Fruit fly (Drosophila melanogaster): ENCODE data around the gene CG43219.
A peak's percentile ranks its signal among the peaks of the same experiment; 100 is the strongest.

The CG43219 gene

dm6 chr3L:21253761-21254523 lies 33.7 kb downstream of the CG43219 start (continued):
- TF ChIP-seq CG10267 (tag; optimal IDR thresholded peaks at IDR 0.05): peak; percentile 23
- TF ChIP-seq CG1602 (GFP tag; optimal IDR thresholded peaks at IDR 0.05): peak; percentile 19
- peak; percentile 24 for TF ChIP-seq Chrac-16 (GFP tag; optimal IDR thresholded peaks at IDR 0.05)
- TF ChIP-seq Ravus (GFP tag; IDR thresholded peaks at IDR 0.05): no peak
- TF ChIP-seq CG12236 (GFP tag; optimal IDR thresholded peaks at IDR 0.05): no peak
- TF ChIP-seq nom (GFP tag; optimal IDR thresholded peaks at IDR 0.05): peak; percentile 95
- TF ChIP-seq Nf-YB (GFP tag; optimal IDR thresholded peaks at IDR 0.05): no peak
- no peak for TF ChIP-seq CG6654 (GFP tag; optimal IDR thresholded peaks at IDR 0.05)
- peak in 1 of 2 experiments; percentile 35 for TF ChIP-seq crp (GFP tag; optimal IDR thresholded peaks at IDR 0.05)
- no peak for TF ChIP-seq CG7963 (GFP tag; IDR thresholded peaks at IDR 0.05; ENCODE audit: partially characterized antibody)
- no peak for TF ChIP-seq CG12769 (tag; optimal IDR thresholded peaks at IDR 0.05)
- TF ChIP-seq CG6689 (GFP tag; IDR thresholded peaks at IDR 0.05): peak; percentile 18; the same call in 1 of the 2 replicates
- TF ChIP-seq CG11504 (tag; optimal IDR thresholded peaks at IDR 0.05): peak; percentile 70
- TF ChIP-seq abd-A (tag; optimal IDR thresholded peaks at IDR 0.05): no peak
- TF ChIP-seq lmd (GFP tag; IDR thresholded peaks at IDR 0.05): peak; percentile 13; the same call in 1 of the 2 replicates
- no peak for TF ChIP-seq stwl (tag; optimal IDR thresholded peaks at IDR 0.05)
- TF ChIP-seq CG12104 (GFP tag; optimal IDR thresholded peaks at IDR 0.05): no peak
- TF ChIP-seq otp (GFP tag; IDR thresholded peaks at IDR 0.05): 0 out of 3 replicates have a peak, but pooled peaks have one; percentile 21
- peak; percentile 42 for TF ChIP-seq CG8388 (GFP tag; optimal IDR thresholded peaks at IDR 0.05)
- TF ChIP-seq CG9727 (GFP tag; optimal IDR thresholded peaks at IDR 0.05): peak; percentile 54
- no peak for TF ChIP-seq Dfd (GFP tag; optimal IDR thresholded peaks at IDR 0.05)
- TF ChIP-seq CG17328 (GFP tag; IDR thresholded peaks at IDR 0.05): no peak; the same call in 1 of the 2 replicates
- TF ChIP-seq CoRest (tag; optimal IDR thresholded peaks at IDR 0.05): peak; percentile 50
- peak; percentile 51 for TF ChIP-seq CG30403 (GFP tag; optimal IDR thresholded peaks at IDR 0.05)
- TF ChIP-seq seq (GFP tag; IDR thresholded peaks at IDR 0.05): no peak
- TF ChIP-seq NK7.1 (GFP tag; optimal IDR thresholded peaks at IDR 0.05): no peak
- peak; percentile 15; the same call in 1 of the 3 replicates for TF ChIP-seq CG34422 (GFP tag; IDR thresholded peaks at IDR 0.05)
- peak; percentile 20 for TF ChIP-seq CG5245 (GFP tag; optimal IDR thresholded peaks at IDR 0.05)
- peak; percentile 27 for TF ChIP-seq bcd (GFP tag; optimal IDR thresholded peaks at IDR 0.05)
- TF ChIP-seq gsb-n (tag; optimal IDR thresholded peaks at IDR 0.05): peak; percentile 25
- no peak for TF ChIP-seq CG4404 (GFP tag; IDR thresholded peaks at IDR 0.05)
- no peak for TF ChIP-seq CG30020 (tag; optimal IDR thresholded peaks at IDR 0.05)
- TF ChIP-seq pum (GFP tag; optimal IDR thresholded peaks at IDR 0.05): peak; percentile 23
- no peak for TF ChIP-seq CG13775 (GFP tag; optimal IDR thresholded peaks at IDR 0.05)
- no peak for TF ChIP-seq CG8478 (optimal IDR thresholded peaks at IDR 0.05)
- TF ChIP-seq CG7839 (tag; optimal IDR thresholded peaks at IDR 0.05): peak; percentile 57
- TF ChIP-seq ham (GFP tag; IDR thresholded peaks at IDR 0.05): no peak
- peak; percentile 8 for TF ChIP-seq mam (GFP tag; optimal IDR thresholded peaks at IDR 0.05)
- TF ChIP-seq chif (GFP tag; optimal IDR thresholded peaks at IDR 0.05): peak; percentile 36 to 52
- TF ChIP-seq CG6254 (GFP tag; optimal IDR thresholded peaks at IDR 0.05): no peak
- peak; percentile 29 for TF ChIP-seq ind (GFP tag; optimal IDR thresholded peaks at IDR 0.05)
- no peak for TF ChIP-seq oc (tag; optimal IDR thresholded peaks at IDR 0.05)
- TF ChIP-seq pan (optimal IDR thresholded peaks at IDR 0.05): no peak
- TF ChIP-seq pan (GFP tag; optimal IDR thresholded peaks at IDR 0.05 in 1 of 2, IDR thresholded peaks at IDR 0.05 in 1 of 2): no peak
- peak; percentile 47 for TF ChIP-seq grau (tag; optimal IDR thresholded peaks at IDR 0.05)
- TF ChIP-seq Dip3 (GFP tag; optimal IDR thresholded peaks at IDR 0.05): no peak
- TF ChIP-seq ATbp (GFP tag; optimal IDR thresholded peaks at IDR 0.05): peak; percentile 10
- TF ChIP-seq CG10366 (GFP tag; IDR thresholded peaks at IDR 0.05): peak; percentile 15; the same call in 1 of the 2 replicates
- TF ChIP-seq ap (GFP tag; IDR thresholded peaks at IDR 0.05): no peak
- TF ChIP-seq Sry-δ (GFP tag; optimal IDR thresholded peaks at IDR 0.05): no peak

All from whole organism, embryonic.